Fruit fly (Drosophila melanogaster) whole organism, adult: ENCODE measurements around the gene CG8043.

Source experiments
- CG11617 ChIP-seq: fragments of 200-800 bp; sonication (Bioruptor generic); optimal IDR thresholded peaks from 2 replicates; lab custom pipeline; 2017; ENCODE audit warnings: mild to moderate bottlenecking, missing biosample characterization, missing genetic modification reagents, missing genetic modification characterization
- CG12768 ChIP-seq: fragments of 200-800 bp; sonication (Bioruptor generic); optimal IDR thresholded peaks from 2 replicates; lab custom pipeline; 2017; ENCODE audit warnings: missing biosample characterization, missing genetic modification characterization, mild to moderate bottlenecking, moderate library complexity, missing genetic modification reagents
- CG14711 ChIP-seq: fragments of 200-800 bp; sonication (Bioruptor generic); optimal IDR thresholded peaks from 2 replicates; lab custom pipeline; 2018; ENCODE audit warnings: missing biosample characterization, mild to moderate bottlenecking, missing genetic modification characterization, moderate library complexity
- CG1620 ChIP-seq: fragments of 200-800 bp; sonication (Bioruptor generic); optimal IDR thresholded peaks from 2 replicates; lab custom pipeline; 2016; ENCODE audit warnings: missing biosample characterization, missing genetic modification characterization
- CG33017 ChIP-seq: fragments of 200-800 bp; sonication (Bioruptor generic); optimal IDR thresholded peaks from 2 replicates; lab custom pipeline; 2018; ENCODE audit warnings: missing biosample characterization, mild to moderate bottlenecking, missing genetic modification characterization, moderate library complexity
- CG5204 ChIP-seq: fragments of 200-800 bp; sonication (Bioruptor generic); optimal IDR thresholded peaks from 2 replicates; lab custom pipeline; 2016; ENCODE audit warnings: missing biosample characterization, missing genetic modification characterization
- CG7045 ChIP-seq: fragments of 200-800 bp; sonication (Bioruptor generic); optimal IDR thresholded peaks from 2 replicates; lab custom pipeline; 2017; ENCODE audit warnings: missing biosample characterization, mild to moderate bottlenecking, missing genetic modification characterization
- CG7101 ChIP-seq: fragments of 200-800 bp; sonication (Bioruptor generic); optimal IDR thresholded peaks from 2 replicates; lab custom pipeline; 2018; ENCODE audit warnings: missing biosample characterization, mild to moderate bottlenecking, missing genetic modification characterization, moderate library complexity
- Clk ChIP-seq: fragments of 200-800 bp; sonication (Bioruptor generic); optimal IDR thresholded peaks from 2 replicates; lab custom pipeline; 2017; ENCODE audit warnings: missing biosample characterization, missing genetic modification characterization
- Crg-1 ChIP-seq: fragments of 200-800 bp; sonication (Bioruptor generic); optimal IDR thresholded peaks from 2 replicates; lab custom pipeline; 2016; ENCODE audit warnings: missing biosample characterization, missing genetic modification characterization
- Hr96 ChIP-seq: fragments of 200-800 bp; sonication (Bioruptor generic); optimal IDR thresholded peaks from 2 replicates; lab custom pipeline; 2016; ENCODE audit warnings: missing biosample characterization, missing genetic modification characterization
- Mnt ChIP-seq: fragments of 200-800 bp; sonication (Bioruptor generic); optimal IDR thresholded peaks from 2 replicates; lab custom pipeline; 2016; ENCODE audit warnings: missing biosample characterization, mild to moderate bottlenecking, missing genetic modification characterization
- bab1 ChIP-seq: fragments of 200-800 bp; sonication (Bioruptor generic); optimal IDR thresholded peaks from 3 replicates; lab custom pipeline; 2019; ENCODE audit warnings: missing biosample characterization, mild to moderate bottlenecking, missing genetic modification characterization, moderate library complexity
- cic ChIP-seq: fragments of 200-800 bp; sonication (Bioruptor generic); optimal IDR thresholded peaks from 2 replicates; lab custom pipeline; 2017; ENCODE audit warnings: missing biosample characterization, mild to moderate bottlenecking, missing genetic modification characterization, moderate library complexity
- cnc ChIP-seq, 2 experiments: fragments of >200 bp; optimal IDR thresholded peaks; 2 replicates each; lab custom pipeline; 2017
- kay ChIP-seq: fragments of 200-800 bp; sonication (Bioruptor generic); peaks from one replicate; lab custom pipeline; 2016; ENCODE audit warnings: missing biosample characterization, missing genetic modification characterization, borderline replicate concordance
- ovo ChIP-seq: fragments of 200-800 bp; sonication (Bioruptor generic); optimal IDR thresholded peaks from 2 replicates; lab custom pipeline; 2016; ENCODE audit warnings: missing biosample characterization, missing genetic modification characterization
- pad ChIP-seq: fragments of 200-800 bp; sonication (Bioruptor generic); optimal IDR thresholded peaks from 3 replicates; lab custom pipeline; 2017; ENCODE audit warnings: missing biosample characterization, missing genetic modification characterization, mild to moderate bottlenecking, moderate library complexity, missing genetic modification reagents
- tj ChIP-seq: fragments of 200-800 bp; sonication (Bioruptor generic); optimal IDR thresholded peaks from 3 replicates; lab custom pipeline; 2017; ENCODE audit warnings: missing biosample characterization, mild to moderate bottlenecking, missing genetic modification characterization, moderate library complexity
- toe ChIP-seq: fragments of 200-800 bp; sonication (Bioruptor generic); optimal IDR thresholded peaks from 2 replicates; lab custom pipeline; 2016; ENCODE audit warnings: missing biosample characterization, missing genetic modification characterization

CG8043 gene

DNA sequence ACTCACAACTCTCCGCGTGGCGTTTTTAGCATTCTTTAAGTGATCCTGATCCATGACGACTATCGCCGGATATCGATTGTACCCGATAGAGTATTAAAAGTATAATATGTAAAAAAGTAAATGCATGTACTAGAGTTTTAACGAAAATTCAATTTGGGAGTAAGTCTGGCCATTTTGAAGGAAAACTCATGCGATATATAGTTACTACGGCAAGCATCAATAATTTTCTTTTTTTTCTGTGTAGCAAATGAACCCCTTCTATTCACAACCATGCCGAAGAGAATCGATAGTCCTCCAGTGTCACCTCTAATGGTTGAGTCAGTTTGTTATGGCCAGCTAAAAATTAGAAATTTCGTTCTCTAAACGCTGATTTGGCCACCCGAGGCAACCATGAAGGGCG lies 24.0 kb upstream of the CG8043 start, which contains the start of the genes Sys1 and Dhod:
Gene Sys1, plus strand, starts transcription at position 91 of the 400 bp plus-strand sequence.
Gene Dhod, minus strand, starts transcription at position 186 of the 400 bp plus-strand sequence.
- TF ChIP-seq CG14711 (tag; lab: Kevin White, UChicago) = peak; percentile 81
- TF ChIP-seq Mnt = peak; percentile 87
- TF ChIP-seq CG1620 (GFP tag; lab: Kevin White, UChicago) = peak; percentile 74
- peak; percentile 19 for TF ChIP-seq ovo (GFP tag; lab: Kevin White, UChicago)
- TF ChIP-seq kay (GFP tag; lab: Kevin White, UChicago) = no peak
- TF ChIP-seq Crg-1 (GFP tag; lab: Kevin White, UChicago) = peak; percentile 79
- peak; percentile 49 for TF ChIP-seq CG7045 (GFP tag; lab: Kevin White, UChicago)
- TF ChIP-seq cnc (optimal IDR thresholded peaks at IDR 0.05; lab: Kevin White, UChicago) = no peak
- peak; percentile 89 for TF ChIP-seq bab1
- TF ChIP-seq toe (GFP tag; lab: Kevin White, UChicago) = peak; percentile 84
- TF ChIP-seq CG11617 (GFP tag; lab: Kevin White, UChicago) = peak; percentile 75
- TF ChIP-seq CG12768 = peak; percentile 71
- no peak for TF ChIP-seq CG5204 (GFP tag; lab: Kevin White, UChicago)
- peak; percentile 16 for TF ChIP-seq Clk (GFP tag; lab: Kevin White, UChicago)
- peak; percentile 9 for TF ChIP-seq cic (GFP tag; lab: Kevin White, UChicago)
- TF ChIP-seq CG7101 (tag; lab: Kevin White, UChicago) = peak; percentile 74
- TF ChIP-seq tj (GFP tag; lab: Kevin White, UChicago) = peak; percentile 46
- TF ChIP-seq pad (GFP tag; lab: Kevin White, UChicago) = peak; percentile 47
- peak; percentile 54 for TF ChIP-seq CG33017 (tag; lab: Kevin White, UChicago)
- peak; percentile 76 for TF ChIP-seq Hr96 (GFP tag; lab: Kevin White, UChicago)

DNA sequence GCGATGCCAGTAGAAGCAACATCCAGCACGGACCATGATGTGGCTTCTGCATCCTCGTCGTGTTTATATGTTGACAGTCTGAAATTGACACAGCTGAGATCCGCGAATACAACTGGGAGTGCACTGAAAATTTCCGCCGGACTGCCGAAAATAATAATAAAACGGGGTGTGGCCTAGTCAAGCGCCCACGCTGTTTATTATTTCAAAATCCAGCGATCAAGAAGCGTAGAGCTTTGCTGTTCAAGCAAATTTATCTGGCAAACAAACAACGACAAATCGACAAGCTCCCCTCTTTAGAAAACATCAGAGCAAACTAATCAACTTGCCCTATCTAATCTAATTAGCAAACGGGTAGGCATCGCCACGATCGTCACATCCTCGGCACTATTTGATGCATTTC lies 22.7 kb upstream of the CG8043 start:
- TF ChIP-seq CG12768 = peak; percentile 65
- TF ChIP-seq pad (GFP tag; lab: Kevin White, UChicago) = peak; percentile 46
- no peak for TF ChIP-seq cnc (optimal IDR thresholded peaks at IDR 0.05; lab: Kevin White, UChicago)
- no peak for TF ChIP-seq Mnt
- no peak for TF ChIP-seq CG5204 (GFP tag; lab: Kevin White, UChicago)
- TF ChIP-seq Crg-1 (GFP tag; lab: Kevin White, UChicago) = peak; percentile 65
- TF ChIP-seq CG7045 (GFP tag; lab: Kevin White, UChicago) = peak; percentile 37
- TF ChIP-seq cic (GFP tag; lab: Kevin White, UChicago) = peak; percentile 77
- TF ChIP-seq CG1620 (GFP tag; lab: Kevin White, UChicago) = no peak
- TF ChIP-seq CG33017 (tag; lab: Kevin White, UChicago) = peak; percentile 34
- no peak for TF ChIP-seq CG14711 (tag; lab: Kevin White, UChicago)
- no peak for TF ChIP-seq ovo (GFP tag; lab: Kevin White, UChicago)
- peak; percentile 54 for TF ChIP-seq CG7101 (tag; lab: Kevin White, UChicago)
- TF ChIP-seq CG11617 (GFP tag; lab: Kevin White, UChicago) = peak; percentile 22
- peak; percentile 21 for TF ChIP-seq tj (GFP tag; lab: Kevin White, UChicago)
- TF ChIP-seq Clk (GFP tag; lab: Kevin White, UChicago) = no peak

DNA sequence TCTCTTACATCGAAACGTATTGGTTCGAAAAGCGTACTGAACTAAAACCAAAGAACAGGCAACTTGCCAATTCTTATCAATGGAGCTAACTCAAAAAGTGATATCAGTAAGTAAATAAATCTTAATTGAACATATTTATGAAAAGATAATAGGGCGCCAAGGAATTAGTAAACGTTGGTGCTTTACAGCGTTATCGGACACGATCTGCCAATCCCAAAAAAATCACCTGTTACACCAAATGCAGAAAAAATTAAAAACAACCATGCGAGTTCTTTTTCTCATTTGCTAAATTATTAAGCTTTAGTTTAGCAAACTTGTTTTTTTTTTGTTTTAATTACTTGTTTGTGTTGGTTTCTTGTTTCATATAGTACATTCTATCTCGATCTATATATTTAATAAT lies 22.0 kb upstream of the CG8043 start, which contains the start of gene CG42489:
Gene CG42489, minus strand, starts transcription at position 101 of the 400 bp plus-strand sequence.
- TF ChIP-seq cic (GFP tag; lab: Kevin White, UChicago) (no peak), CG11617 (GFP tag; lab: Kevin White, UChicago) (no peak), toe (GFP tag; lab: Kevin White, UChicago) (no peak), Crg-1 (GFP tag; lab: Kevin White, UChicago) (no peak), kay (GFP tag; lab: Kevin White, UChicago) (no peak), CG1620 (GFP tag; lab: Kevin White, UChicago) (no peak), Mnt (no peak), CG33017 (tag; lab: Kevin White, UChicago) (no peak), CG14711 (tag; lab: Kevin White, UChicago) (no peak), CG12768 (no peak), Clk (GFP tag; lab: Kevin White, UChicago) (no peak), Hr96 (GFP tag; lab: Kevin White, UChicago) (no peak), CG7045 (GFP tag; lab: Kevin White, UChicago) (no peak), CG5204 (GFP tag; lab: Kevin White, UChicago) (no peak), cnc (optimal IDR thresholded peaks at IDR 0.05; lab: Kevin White, UChicago) (no peak), bab1 (no peak), tj (GFP tag; lab: Kevin White, UChicago) (no peak), CG7101 (tag; lab: Kevin White, UChicago) (no peak), pad (GFP tag; lab: Kevin White, UChicago) (no peak), ovo (GFP tag; lab: Kevin White, UChicago) (no peak)

DNA sequence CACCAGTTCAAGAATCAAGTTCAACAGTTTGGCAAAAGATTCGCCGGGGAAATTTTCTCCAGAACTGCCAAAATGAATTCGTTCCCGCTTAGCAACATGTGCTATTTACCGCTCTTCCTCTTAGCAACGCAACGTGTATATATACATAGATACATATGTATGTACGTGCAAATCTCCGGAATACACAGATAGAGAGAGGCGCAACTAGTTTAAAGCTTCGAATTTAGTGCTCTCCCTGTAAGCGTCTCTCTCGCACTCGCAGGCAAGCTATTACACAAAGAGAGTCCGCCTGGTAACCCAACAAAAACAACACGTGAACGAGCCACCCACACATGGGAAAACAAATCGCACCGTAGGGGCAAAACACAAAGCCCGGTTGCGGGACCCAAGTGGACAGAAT lies 18.0 kb upstream of the CG8043 start:
- TF ChIP-seq bab1 (no peak), Clk (GFP tag; lab: Kevin White, UChicago) (no peak), Mnt (peak; percentile 64), tj (GFP tag; lab: Kevin White, UChicago) (no peak)

DNA sequence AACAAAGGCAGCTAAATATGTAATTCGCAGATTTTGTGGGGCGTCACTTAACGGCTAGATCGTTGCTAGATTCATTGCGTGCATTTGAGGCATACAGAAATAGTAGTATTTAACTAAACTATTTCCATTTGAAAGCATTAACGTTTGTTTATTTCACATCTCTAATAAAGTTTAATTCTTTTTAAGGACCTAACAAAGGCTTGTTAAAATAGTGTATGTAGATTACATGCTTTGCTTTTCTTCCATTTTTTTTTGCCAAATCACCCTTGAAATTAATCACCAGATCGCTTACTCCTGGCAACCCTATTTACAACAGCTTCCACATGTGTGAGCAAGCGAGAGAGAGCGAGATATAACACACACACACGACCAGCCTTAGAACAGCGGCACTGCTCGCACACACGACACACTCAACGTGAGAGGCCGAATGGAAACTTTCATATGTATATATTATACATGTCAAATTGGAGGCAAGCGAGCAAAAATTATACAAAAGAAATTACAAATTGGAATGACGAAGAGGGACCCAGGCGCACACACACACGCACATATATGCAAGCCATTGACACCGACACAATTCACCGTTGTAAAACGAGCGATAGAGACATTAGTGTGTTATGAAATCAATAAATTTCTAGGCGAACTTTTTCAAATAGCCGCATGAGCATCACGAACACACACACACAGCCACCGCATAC lies 17.4 kb upstream of the CG8043 start:
- TF ChIP-seq toe (GFP tag; lab: Kevin White, UChicago) (peak; percentile 75), pad (GFP tag; lab: Kevin White, UChicago) (peak; percentile 88), CG1620 (GFP tag; lab: Kevin White, UChicago) (peak; percentile 76), CG7045 (GFP tag; lab: Kevin White, UChicago) (peak; percentile 69), Clk (GFP tag; lab: Kevin White, UChicago) (peak; percentile 52), CG33017 (tag; lab: Kevin White, UChicago) (peak; percentile 77), CG12768 (peak; percentile 67), kay (GFP tag; lab: Kevin White, UChicago) (peak; percentile 98), CG11617 (GFP tag; lab: Kevin White, UChicago) (peak; percentile 79), CG5204 (GFP tag; lab: Kevin White, UChicago) (no peak), CG7101 (tag; lab: Kevin White, UChicago) (peak; percentile 79), CG14711 (tag; lab: Kevin White, UChicago) (peak; percentile 99), Hr96 (GFP tag; lab: Kevin White, UChicago) (peak; percentile 70), Mnt (peak; percentile 84), Crg-1 (GFP tag; lab: Kevin White, UChicago) (peak; percentile 17), cnc (optimal IDR thresholded peaks at IDR 0.05; lab: Kevin White, UChicago) (peak; percentile 56 to 70), tj (GFP tag; lab: Kevin White, UChicago) (peak; percentile 79), cic (GFP tag; lab: Kevin White, UChicago) (peak; percentile 96), bab1 (peak; percentile 23), ovo (GFP tag; lab: Kevin White, UChicago) (peak; percentile 79)
